Fruit fly (Drosophila melanogaster): ENCODE results near the gene CG14088.
A peak's percentile ranks its signal among the peaks of the same experiment; 100 is the strongest.

The CG14088 gene

DNA sequence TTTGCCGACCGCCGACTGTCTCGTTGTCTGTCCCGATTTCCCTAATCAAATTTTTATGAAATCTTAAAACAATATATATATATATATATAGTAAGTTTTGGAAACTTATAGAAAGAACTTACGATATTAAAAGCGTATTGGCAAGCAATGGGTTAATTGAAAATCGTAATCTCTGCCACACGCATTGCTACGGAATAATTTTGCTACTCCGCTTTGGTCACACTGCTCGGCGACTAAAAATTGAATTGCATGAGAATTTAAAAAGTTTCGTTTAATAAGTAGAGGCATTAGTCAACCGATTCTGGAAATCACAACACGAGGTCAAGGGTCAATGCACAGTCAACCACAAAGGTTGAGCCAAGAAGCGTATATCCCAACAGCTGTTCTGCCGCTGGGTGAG lies 9.2 kb downstream of the CG14088 start, which contains the start of gene Bet1:
Bet1 (plus strand) TSS at position 182 of the 400 bp plus-strand sequence.
- TF ChIP-seq fd96Ca (GFP tag; IDR thresholded peaks at IDR 0.05) (peak; percentile 50; the same call in 1 of the 3 replicates), Pif1A (GFP tag; optimal IDR thresholded peaks at IDR 0.05) (no peak), D1 (tag; optimal IDR thresholded peaks at IDR 0.05) (no peak), CG4496 (GFP tag; IDR thresholded peaks at IDR 0.05) (0 out of 3 replicates have a peak, but pooled peaks have one; percentile 34)

DNA sequence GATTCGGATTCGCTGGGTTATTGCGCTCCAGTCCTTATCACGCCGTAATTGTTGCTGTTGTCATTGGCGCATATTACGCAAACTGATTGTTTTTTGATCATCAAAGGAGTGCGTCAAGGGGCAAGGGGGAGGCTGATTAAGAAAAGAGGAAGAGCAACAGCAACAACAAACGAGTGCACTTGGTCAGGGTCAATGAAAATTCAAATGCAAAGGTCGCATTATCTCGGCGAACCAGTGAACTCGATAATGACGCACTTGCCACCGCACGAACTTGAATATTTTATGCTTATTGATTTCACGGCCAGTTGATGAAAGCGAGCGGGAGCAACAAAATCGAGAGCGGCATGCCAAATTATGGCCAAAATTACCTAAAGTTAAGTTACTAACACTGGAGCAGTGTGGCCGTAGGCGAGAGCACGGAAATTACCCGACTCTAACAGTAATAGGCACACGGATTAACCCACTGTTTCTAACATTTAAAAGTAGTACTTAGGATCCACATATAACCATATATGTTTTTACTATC lies 10.1 kb downstream of the CG14088 start, which contains the start of gene nes:
nes (minus strand) TSS at position 402 of the 526 bp plus-strand sequence.
- no peak for TF ChIP-seq CG9948 (tag; optimal IDR thresholded peaks at IDR 0.05)
- TF ChIP-seq EcR (GFP tag; optimal IDR thresholded peaks at IDR 0.05): peak; percentile 96
- peak; percentile 12 for TF ChIP-seq Snoo (tag; optimal IDR thresholded peaks at IDR 0.05)
- no peak for TF ChIP-seq fd96Ca (GFP tag; IDR thresholded peaks at IDR 0.05)

DNA sequence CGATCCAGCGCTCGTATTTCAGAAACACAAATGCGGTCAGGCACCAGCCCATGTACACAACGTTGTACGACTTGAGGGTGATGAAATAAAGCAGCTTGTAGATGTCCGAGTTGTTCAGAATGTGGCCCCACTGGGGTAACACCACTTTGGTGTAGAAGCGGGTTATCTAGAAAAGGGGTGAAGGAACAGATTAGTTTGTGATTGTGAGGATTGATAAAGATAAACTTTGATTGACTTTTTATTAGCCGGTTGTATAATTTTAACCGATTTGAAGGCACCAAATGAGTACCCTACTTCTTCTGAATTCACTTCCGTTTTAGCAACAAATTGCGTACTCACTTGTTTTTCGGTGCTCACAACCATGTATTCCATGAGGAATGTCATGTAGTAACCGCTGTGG lies 12.2 kb downstream of the CG14088 start:
- TF ChIP-seq CG12605 (GFP tag; IDR thresholded peaks at IDR 0.05): no peak
- TF ChIP-seq CG34367 (tag; optimal IDR thresholded peaks at IDR 0.05): no peak
- no peak for TF ChIP-seq Snoo (tag; optimal IDR thresholded peaks at IDR 0.05)
- TF ChIP-seq CG4496 (GFP tag; IDR thresholded peaks at IDR 0.05): no peak
- TF ChIP-seq CG14655 (GFP tag; optimal IDR thresholded peaks at IDR 0.05): no peak
- TF ChIP-seq EcR (GFP tag; optimal IDR thresholded peaks at IDR 0.05): no peak

DNA sequence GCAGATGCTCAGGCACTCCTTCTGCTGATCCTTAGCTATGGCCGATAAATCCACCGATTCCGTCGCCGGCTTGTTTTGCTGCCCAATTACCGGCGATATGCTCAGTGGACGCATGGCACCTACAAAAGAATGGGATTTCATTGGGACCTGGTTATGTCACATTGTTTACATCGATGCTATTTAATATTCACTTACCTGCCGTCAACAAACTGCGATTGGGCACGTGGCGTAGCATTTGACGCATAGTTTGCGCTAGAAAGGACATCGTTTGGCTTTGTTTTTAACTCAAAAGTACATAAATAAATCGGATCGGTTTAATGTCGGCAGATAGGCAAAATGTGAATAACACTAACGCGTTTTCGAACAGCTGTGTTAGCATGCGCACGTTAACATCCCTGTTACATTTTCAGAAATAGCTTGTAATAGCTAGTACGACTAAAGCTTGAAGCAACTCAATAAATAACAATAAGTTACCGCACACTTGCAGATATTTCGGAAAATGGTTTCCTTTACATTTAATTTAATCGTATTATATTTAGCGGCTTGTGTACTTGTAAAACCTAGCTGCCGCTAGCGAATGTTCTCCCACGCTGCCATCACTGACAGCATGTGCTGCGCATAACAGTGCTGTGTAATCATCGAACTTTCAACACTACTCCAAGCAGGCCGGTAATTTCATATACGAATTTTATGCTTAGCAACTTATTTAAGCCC lies 15.6 kb downstream of the CG14088 start, which contains the start of the genes mRpL21 and rept:
mRpL21 (minus strand) TSS at position 347 of the 714 bp plus-strand sequence.
rept (plus strand) TSS at position 626 of the 714 bp plus-strand sequence.
- TF ChIP-seq CG4496 (GFP tag; IDR thresholded peaks at IDR 0.05): peak; percentile 55; the same call in 2 of the 3 replicates
- peak; percentile 24 for TF ChIP-seq D1 (tag; optimal IDR thresholded peaks at IDR 0.05)
- peak; percentile 34 for TF ChIP-seq Snoo (tag; optimal IDR thresholded peaks at IDR 0.05)
- TF ChIP-seq CG14655 (GFP tag; optimal IDR thresholded peaks at IDR 0.05): no peak
- no peak for TF ChIP-seq Pif1A (GFP tag; optimal IDR thresholded peaks at IDR 0.05)
- TF ChIP-seq Ets98B (GFP tag; IDR thresholded peaks at IDR 0.05): no peak; the same call in 1 of the 2 replicates
- TF ChIP-seq EcR (GFP tag; optimal IDR thresholded peaks at IDR 0.05): no peak
- TF ChIP-seq CG8159 (tag; optimal IDR thresholded peaks at IDR 0.05): no peak
- TF ChIP-seq CG12605 (GFP tag; IDR thresholded peaks at IDR 0.05): no peak
- no peak for TF ChIP-seq CG10348 (GFP tag; IDR thresholded peaks at IDR 0.05)
- TF ChIP-seq fd96Ca (GFP tag; IDR thresholded peaks at IDR 0.05): no peak
- no peak for TF ChIP-seq gl (tag; optimal IDR thresholded peaks at IDR 0.05)
- TF ChIP-seq CG8301 (tag; optimal IDR thresholded peaks at IDR 0.05): no peak
- no peak for TF ChIP-seq Pif1B (GFP tag; optimal IDR thresholded peaks at IDR 0.05)
- peak; percentile 13 for TF ChIP-seq CG17806 (tag; optimal IDR thresholded peaks at IDR 0.05)
- TF ChIP-seq CG15710 (tag; optimal IDR thresholded peaks at IDR 0.05): peak; percentile 56
- no peak for TF ChIP-seq rn (GFP tag; IDR thresholded peaks at IDR 0.05)
- peak; percentile 20 for TF ChIP-seq CG34367 (tag; optimal IDR thresholded peaks at IDR 0.05)
- no peak for TF ChIP-seq CG32121 (GFP tag; IDR thresholded peaks at IDR 0.05)
- TF ChIP-seq CG13204 (GFP tag; optimal IDR thresholded peaks at IDR 0.05): no peak
- TF ChIP-seq CG9948 (tag; optimal IDR thresholded peaks at IDR 0.05): no peak

DNA sequence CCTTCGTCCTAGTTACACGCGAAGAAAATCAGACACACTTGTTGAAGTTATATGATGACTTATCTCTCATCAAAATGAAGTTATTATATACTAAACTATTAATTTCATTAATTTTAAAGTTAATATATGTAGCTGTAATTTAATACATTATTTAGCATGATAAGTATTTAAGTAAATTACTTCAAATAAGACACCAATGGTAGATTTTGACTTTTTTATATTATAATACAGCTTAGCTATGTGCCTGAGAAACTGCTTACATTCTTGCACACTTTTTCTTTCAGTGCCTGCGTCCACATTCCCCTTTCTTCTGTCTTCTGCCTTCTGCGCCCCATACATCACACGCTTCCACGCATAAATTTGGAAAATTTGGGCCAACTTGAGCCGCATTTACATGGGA lies 18.8 kb downstream of the CG14088 start:
- no peak for TF ChIP-seq CG8301 (tag; optimal IDR thresholded peaks at IDR 0.05)
- TF ChIP-seq CG13204 (GFP tag; optimal IDR thresholded peaks at IDR 0.05): no peak
- no peak for TF ChIP-seq Pif1A (GFP tag; optimal IDR thresholded peaks at IDR 0.05)
- no peak for TF ChIP-seq CG10348 (GFP tag; IDR thresholded peaks at IDR 0.05)
- TF ChIP-seq CG14655 (GFP tag; optimal IDR thresholded peaks at IDR 0.05): no peak
- TF ChIP-seq CG9948 (tag; optimal IDR thresholded peaks at IDR 0.05): no peak
- TF ChIP-seq Snoo (tag; optimal IDR thresholded peaks at IDR 0.05): no peak
- no peak for TF ChIP-seq CG12605 (GFP tag; IDR thresholded peaks at IDR 0.05)
- TF ChIP-seq CG8159 (tag; optimal IDR thresholded peaks at IDR 0.05): no peak
- TF ChIP-seq CG17806 (tag; optimal IDR thresholded peaks at IDR 0.05): no peak
- no peak for TF ChIP-seq Pif1B (GFP tag; optimal IDR thresholded peaks at IDR 0.05)

DNA sequence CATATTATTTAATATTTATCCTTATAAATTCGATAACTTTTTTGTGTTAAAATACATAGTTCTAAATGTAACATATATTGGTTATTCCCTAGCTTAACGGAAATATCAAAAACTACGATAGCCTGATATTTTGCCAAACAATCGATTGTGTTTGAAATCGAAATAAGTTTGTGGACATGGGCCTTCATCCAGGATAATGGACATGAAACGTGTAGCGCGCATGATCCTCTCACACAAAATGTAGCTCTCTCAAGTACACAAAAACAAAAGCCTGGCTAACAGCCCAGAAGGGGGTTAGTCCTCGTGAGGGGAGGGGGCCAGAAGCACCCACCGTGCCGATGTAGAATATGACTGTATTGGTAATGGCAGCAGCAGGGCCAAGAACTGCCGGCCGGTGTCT lies 32.7 kb downstream of the CG14088 start:
- TF ChIP-seq CG8159 (tag; optimal IDR thresholded peaks at IDR 0.05) (no peak), Snoo (tag; optimal IDR thresholded peaks at IDR 0.05) (no peak), fd96Ca (GFP tag; IDR thresholded peaks at IDR 0.05) (no peak), CG4496 (GFP tag; IDR thresholded peaks at IDR 0.05) (no peak), Pif1B (GFP tag; optimal IDR thresholded peaks at IDR 0.05) (no peak), CG17806 (tag; optimal IDR thresholded peaks at IDR 0.05) (no peak), Ets98B (GFP tag; IDR thresholded peaks at IDR 0.05) (no peak), D1 (tag; optimal IDR thresholded peaks at IDR 0.05) (no peak), CG14655 (GFP tag; optimal IDR thresholded peaks at IDR 0.05) (no peak)

DNA sequence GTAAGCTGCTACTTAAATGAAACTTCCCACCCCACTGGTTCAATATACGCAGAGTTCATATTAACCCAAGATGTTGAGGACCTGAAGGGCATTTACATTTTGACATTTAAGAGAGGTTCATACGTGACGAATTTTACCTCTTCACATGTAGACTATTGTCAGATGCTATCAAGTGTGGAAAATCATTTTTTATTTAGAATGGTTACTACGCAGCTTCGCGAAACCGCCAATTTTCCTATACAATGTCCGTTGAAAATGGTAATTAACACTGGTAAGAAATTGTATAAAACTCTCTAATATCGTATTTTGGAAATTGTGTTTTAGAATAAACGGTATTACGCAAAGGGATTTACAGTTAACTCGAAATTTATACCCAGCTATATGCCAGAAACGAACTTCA lies 33.9 kb downstream of the CG14088 start:
- no peak for TF ChIP-seq rn (GFP tag; IDR thresholded peaks at IDR 0.05)
- no peak for TF ChIP-seq Pif1A (GFP tag; optimal IDR thresholded peaks at IDR 0.05)
- no peak for TF ChIP-seq CG13204 (GFP tag; optimal IDR thresholded peaks at IDR 0.05)
- no peak for TF ChIP-seq CG4496 (GFP tag; IDR thresholded peaks at IDR 0.05)
- TF ChIP-seq D1 (tag; optimal IDR thresholded peaks at IDR 0.05): no peak
- no peak for TF ChIP-seq fd96Ca (GFP tag; IDR thresholded peaks at IDR 0.05)
- no peak for TF ChIP-seq CG9948 (tag; optimal IDR thresholded peaks at IDR 0.05)
